Worm (Caenorhabditis elegans) whole organism, L4/young adult: ENCODE measurements around the gene ocr-4.
"Not testable (repeated sequence)": the region's sequence is repeated elsewhere in the genome, so short reads cannot be mapped to it uniquely, and the experiment has no call there.

Experiments used
- W03F9.2 ChIP-seq: fragments of 150-350 bp; optimal IDR thresholded peaks from 2 replicates; lab custom pipeline; 2014; ENCODE audit warnings: missing biosample characterization, missing genetic modification characterization
- dao-5 ChIP-seq: sonication (generic microtip); optimal IDR thresholded peaks from 2 replicates; lab custom pipeline; 2016; ENCODE audit warnings: missing genotype, missing genetic modification characterization, moderate library complexity, missing compliant biosample characterization
- him-1 ChIP-seq: sonication (generic microtip); optimal IDR thresholded peaks from 2 replicates; lab custom pipeline; 2016; ENCODE audit warnings: missing genotype, missing genetic modification reagents, missing genetic modification characterization, missing compliant biosample characterization

ocr-4 gene

DNA sequence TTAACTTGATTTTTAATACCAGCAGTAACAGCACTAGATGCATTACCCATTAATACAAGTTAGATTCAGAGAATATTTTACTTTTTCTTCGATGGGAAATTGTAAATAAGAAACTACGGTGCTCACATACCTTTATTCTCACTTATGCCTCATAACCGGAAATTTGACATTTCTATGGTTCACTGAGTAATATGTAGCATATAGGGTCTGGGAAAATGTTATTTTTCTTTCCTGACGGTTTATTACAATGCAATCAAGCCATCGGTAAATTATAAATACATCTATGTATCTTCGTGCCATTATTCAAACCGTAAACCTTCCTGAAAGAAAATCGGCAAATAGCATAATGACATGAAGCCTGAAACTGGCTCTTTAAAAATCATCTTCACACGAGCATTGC is at the start of gene ocr-4:
Gene ocr-4 (minus strand): TSS at position 101 of the 400 bp plus-strand sequence.
- no peak for TF ChIP-seq W03F9.2
- no peak for TF ChIP-seq dao-5 (tag; lab: Kevin White, UChicago)
- no peak for TF ChIP-seq him-1 (tag; lab: Kevin White, UChicago)

- no peak for TF ChIP-seq W03F9.2
- no peak for TF ChIP-seq dao-5 (tag; lab: Kevin White, UChicago)
- TF ChIP-seq him-1 (tag; lab: Kevin White, UChicago), result no peak
Measured at ce11 chrIV:7381754-7382153, 49.2 kb upstream of the ocr-4 start, which contains the start of gene ptp-8. Gene ptp-8, plus strand, starts transcription at chrIV:7382054.

ce11 chrIV:7376511-7376910 is 43.9 kb upstream of the ocr-4 start, which contains the start of gene T12B3.2:
Gene T12B3.2, plus strand, starts transcription at chrIV:7376811.
- no peak for TF ChIP-seq him-1 (tag; lab: Kevin White, UChicago)
- TF ChIP-seq dao-5 (tag; lab: Kevin White, UChicago), result no peak
- no peak for TF ChIP-seq W03F9.2

- not testable (repeated sequence) for TF ChIP-seq dao-5 (tag; lab: Kevin White, UChicago); him-1 (tag; lab: Kevin White, UChicago); W03F9.2
Measured at ce11 chrIV:7374847-7375246, 42.3 kb upstream of the ocr-4 start, which contains the start of gene T12B3.3. Gene T12B3.3, plus strand, starts transcription at chrIV:7375147.

- TF ChIP-seq dao-5 (tag; lab: Kevin White, UChicago); W03F9.2; him-1 (tag; lab: Kevin White, UChicago): not testable (repeated sequence)
Measured at ce11 chrIV:7365011-7365410, 32.4 kb upstream of the ocr-4 start, which contains the start of gene Y40C5A.4. Gene Y40C5A.4, minus strand, starts transcription at chrIV:7365111.

- no peak for TF ChIP-seq dao-5 (tag; lab: Kevin White, UChicago)
- TF ChIP-seq W03F9.2, result no peak
- no peak for TF ChIP-seq him-1 (tag; lab: Kevin White, UChicago)
Measured at ce11 chrIV:7346751-7347150, 14.2 kb upstream of the ocr-4 start, which contains the start of gene daf-42. Gene daf-42, minus strand, starts transcription at chrIV:7346851.

ce11 chrIV:7344020-7344419 is 11.4 kb upstream of the ocr-4 start:
- TF ChIP-seq W03F9.2 (no peak), him-1 (tag; lab: Kevin White, UChicago) (no peak), dao-5 (tag; lab: Kevin White, UChicago) (no peak)

DNA sequence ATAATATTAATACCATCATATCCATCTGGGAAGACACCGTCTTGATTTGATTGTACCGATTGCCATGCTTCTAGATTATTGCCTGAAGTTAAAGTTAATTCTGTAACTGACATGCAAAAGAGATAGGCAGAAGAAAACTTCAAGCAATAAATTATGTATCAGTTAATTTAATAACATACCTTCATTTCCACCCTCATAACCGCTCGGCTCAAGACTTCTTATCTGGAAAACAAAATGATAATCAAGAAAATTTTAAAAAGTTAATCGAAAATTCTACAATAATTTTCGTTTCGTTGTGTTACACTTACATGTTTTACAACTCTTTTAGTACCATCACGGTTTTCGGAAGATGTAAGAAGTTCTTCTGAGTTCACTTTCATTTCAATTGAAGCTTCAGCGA is 9.5 kb upstream of the ocr-4 start:
- no peak for TF ChIP-seq W03F9.2
- TF ChIP-seq him-1 (tag; lab: Kevin White, UChicago), result no peak
- TF ChIP-seq dao-5 (tag; lab: Kevin White, UChicago), result no peak

DNA sequence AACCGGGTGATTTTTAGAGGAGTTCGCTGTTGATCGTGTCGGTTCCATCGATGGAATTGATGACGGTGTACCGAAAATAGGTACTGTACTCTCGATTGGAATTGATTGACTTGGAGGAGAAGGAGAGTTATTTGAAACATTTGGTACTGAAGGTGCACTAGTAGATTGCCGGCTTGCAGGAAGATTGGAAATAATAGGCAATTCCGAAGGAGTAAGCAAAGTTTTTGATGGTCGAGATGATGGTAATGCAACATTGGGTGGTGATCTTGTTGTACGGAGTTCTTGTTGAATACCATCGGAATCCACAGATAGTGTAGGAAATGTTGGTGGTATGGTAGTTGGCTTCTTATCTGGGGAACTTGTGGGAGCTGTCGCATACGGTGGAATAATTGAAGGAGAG is 6.5 kb upstream of the ocr-4 start:
- no peak for TF ChIP-seq W03F9.2

DNA sequence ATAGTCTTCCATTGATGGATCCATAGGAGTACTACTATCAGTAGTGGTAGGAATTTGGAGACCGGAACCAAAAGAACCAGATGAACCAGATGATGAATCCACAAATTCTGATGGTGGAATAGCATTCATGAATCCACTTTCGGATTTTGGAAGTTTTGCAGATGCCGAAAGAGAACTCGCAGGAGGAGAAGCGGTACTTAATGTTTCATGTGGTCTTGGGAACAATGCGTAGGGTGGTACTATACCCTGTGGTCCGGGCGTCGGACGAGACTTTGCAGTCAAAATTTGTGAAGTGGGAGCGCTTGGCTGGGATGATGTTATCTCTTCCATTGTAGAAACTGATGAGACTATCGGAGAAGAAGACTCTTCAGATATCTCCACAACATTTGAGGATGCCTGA is 5.4 kb upstream of the ocr-4 start:
- no peak for TF ChIP-seq him-1 (tag; lab: Kevin White, UChicago)
- TF ChIP-seq W03F9.2, result no peak
- no peak for TF ChIP-seq dao-5 (tag; lab: Kevin White, UChicago)

DNA sequence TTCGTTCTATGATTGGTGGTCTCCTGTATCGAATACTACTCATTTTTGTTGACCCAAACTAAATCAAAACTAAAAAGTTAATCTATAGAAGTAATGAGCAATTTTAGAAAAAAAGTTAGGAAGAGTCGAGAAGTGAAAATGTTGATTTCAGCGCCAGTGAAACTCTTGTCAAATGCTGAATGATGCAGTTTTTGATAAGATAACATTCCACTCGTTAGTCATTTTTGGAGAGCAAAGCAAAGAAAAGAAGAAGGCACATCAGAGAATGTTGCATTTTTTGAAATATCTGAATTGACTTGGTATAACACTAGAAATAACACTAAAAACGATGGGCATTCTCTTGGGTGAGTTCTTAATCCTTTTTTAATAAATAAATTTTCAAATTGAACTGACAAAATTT is 3.7 kb downstream of the ocr-4 start, which contains the start of gene sqst-2:
Gene sqst-2 (minus strand): TSS at position 58 of the 400 bp plus-strand sequence.
- no peak for TF ChIP-seq him-1 (tag; lab: Kevin White, UChicago)
- TF ChIP-seq dao-5 (tag; lab: Kevin White, UChicago), result no peak
- no peak for TF ChIP-seq W03F9.2

- TF ChIP-seq dao-5 (tag; lab: Kevin White, UChicago) (no peak), W03F9.2 (no peak), him-1 (tag; lab: Kevin White, UChicago) (no peak)
Measured at ce11 chrIV:7326613-7327149, 5.9 kb downstream of the ocr-4 start, which contains the start of gene ifo-1. Gene ifo-1, minus strand, starts transcription at chrIV:7326663.

DNA sequence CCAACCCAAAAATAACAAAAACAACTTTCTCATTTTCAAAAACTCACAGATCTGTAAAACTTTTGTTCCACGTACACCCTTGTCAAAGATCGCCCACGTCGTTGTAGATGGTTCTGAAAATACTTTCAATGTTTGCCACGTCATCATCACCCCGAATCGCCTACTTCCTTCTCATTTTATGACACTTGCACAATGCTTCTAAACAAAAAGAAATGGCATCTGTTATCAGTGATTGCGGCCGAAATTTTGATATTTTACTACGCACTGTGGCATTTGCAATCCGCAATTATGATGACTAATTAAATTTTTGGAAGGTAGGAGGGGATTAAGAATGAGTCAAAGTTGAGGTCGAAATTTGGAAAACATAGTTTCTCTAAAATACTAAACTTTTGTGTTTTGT is 6.9 kb downstream of the ocr-4 start:
- TF ChIP-seq W03F9.2 (no peak), dao-5 (tag; lab: Kevin White, UChicago) (no peak)

DNA sequence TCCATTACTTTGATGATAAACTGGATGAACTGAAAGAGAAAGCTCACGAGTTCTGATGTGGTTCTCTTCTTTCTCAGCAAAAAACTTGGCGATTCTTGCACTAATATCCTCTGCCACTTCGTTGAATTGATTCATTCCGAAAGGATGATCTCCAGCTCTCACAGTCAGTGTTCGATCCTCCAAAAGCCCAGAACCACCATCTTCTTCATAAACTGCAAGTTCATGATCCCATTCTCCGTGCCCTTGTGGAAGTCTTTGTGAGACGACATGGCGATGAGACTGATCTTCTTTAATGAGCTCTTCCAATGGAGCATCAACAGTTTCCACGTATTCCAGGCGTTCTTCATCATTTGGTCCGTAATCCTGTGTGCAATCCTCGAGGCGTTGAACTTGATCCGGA is 7.7 kb downstream of the ocr-4 start:
- TF ChIP-seq dao-5 (tag; lab: Kevin White, UChicago) (no peak), W03F9.2 (no peak), him-1 (tag; lab: Kevin White, UChicago) (no peak)

DNA sequence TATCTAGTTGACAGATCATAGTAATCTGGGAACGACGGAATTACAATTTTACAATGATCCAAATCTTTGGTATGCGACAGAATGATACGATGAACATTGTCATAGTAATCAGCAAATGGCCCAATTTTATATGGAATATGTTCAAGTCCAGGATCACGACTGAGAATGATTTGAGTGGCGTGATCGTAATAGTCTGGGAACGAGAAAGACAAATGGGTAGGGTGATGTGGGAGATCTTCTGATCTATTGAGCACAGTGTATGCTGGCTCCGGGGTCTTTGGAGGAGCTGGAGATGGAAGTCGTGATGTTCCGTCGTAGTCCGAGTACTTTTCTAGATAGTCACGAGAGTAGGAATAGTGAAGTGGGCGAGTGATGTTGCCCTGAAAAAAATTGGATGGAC is 8.7 kb downstream of the ocr-4 start:
- no peak for TF ChIP-seq W03F9.2
- no peak for TF ChIP-seq him-1 (tag; lab: Kevin White, UChicago)
- TF ChIP-seq dao-5 (tag; lab: Kevin White, UChicago), result no peak
